Fruit fly (Drosophila melanogaster) whole organism, adult: ENCODE data around the gene CG4328.

Source experiments
- CG14711 ChIP-seq: fragments of 200-800 bp; sonication (Bioruptor generic); optimal IDR thresholded peaks from 2 replicates; lab custom pipeline; 2018; ENCODE audit warnings: missing biosample characterization, mild to moderate bottlenecking, missing genetic modification characterization, moderate library complexity
- CG33017 ChIP-seq: fragments of 200-800 bp; sonication (Bioruptor generic); optimal IDR thresholded peaks from 2 replicates; lab custom pipeline; 2018; ENCODE audit warnings: missing biosample characterization, mild to moderate bottlenecking, missing genetic modification characterization, moderate library complexity
- CG7045 ChIP-seq: fragments of 200-800 bp; sonication (Bioruptor generic); optimal IDR thresholded peaks from 2 replicates; lab custom pipeline; 2017; ENCODE audit warnings: missing biosample characterization, mild to moderate bottlenecking, missing genetic modification characterization
- Clk ChIP-seq: fragments of 200-800 bp; sonication (Bioruptor generic); optimal IDR thresholded peaks from 2 replicates; lab custom pipeline; 2017; ENCODE audit warnings: missing biosample characterization, missing genetic modification characterization
- bab1 ChIP-seq: fragments of 200-800 bp; sonication (Bioruptor generic); optimal IDR thresholded peaks from 3 replicates; lab custom pipeline; 2019; ENCODE audit warnings: missing biosample characterization, mild to moderate bottlenecking, missing genetic modification characterization, moderate library complexity

DNA sequence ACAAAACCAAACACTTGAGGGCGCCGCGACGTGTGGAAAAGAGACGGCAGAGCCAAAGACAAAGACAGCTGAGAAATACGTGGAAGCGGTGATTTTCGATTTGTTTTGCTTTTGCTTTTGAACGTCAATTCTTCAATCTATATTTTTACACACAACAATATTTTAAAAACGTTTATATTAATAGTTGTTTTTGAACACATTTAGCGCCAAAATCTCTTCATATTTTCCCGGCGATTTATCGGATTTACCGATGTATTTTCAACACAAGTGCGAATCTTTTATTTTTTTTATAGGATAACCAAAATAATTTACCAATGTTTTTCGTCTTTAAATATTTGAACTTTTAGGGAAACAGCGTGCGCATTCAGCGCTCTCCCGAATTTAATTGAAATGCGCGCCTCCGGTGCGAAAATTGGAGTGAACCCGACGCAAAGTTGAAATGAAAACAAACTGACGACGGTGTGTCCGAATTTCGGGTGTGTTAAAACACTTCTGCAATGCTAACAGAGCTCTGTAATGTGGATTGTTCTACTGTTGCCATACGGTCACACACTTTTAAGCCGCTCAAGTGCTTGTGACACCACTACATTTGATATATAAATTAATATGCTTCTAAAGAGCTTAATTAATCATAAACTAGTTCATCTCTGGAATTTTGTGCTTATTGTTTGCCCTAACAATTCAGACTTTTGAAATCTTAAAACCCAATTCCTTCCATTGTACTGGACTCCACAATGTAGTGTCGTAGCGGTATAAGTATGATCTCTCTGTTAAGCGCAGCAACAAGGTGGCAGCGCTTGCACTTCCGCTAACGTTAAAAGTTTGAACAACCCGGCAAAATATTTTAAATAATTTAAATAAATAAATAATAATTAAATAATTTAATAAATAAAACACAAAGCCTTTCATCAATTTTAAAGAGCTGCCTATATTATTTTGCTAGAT, 29.3 kb downstream of the CG4328 start, which contains the start of gene app:
- TF ChIP-seq CG7045 (GFP tag; lab: Kevin White, UChicago) = peak; percentile 93
- TF ChIP-seq CG33017 (tag; lab: Kevin White, UChicago) = peak; percentile 86
- peak; percentile 69 for TF ChIP-seq Clk (GFP tag; lab: Kevin White, UChicago)
- peak; percentile 87 for TF ChIP-seq CG14711
- peak; percentile 91 for TF ChIP-seq bab1 (GFP tag; lab: Kevin White, UChicago)
